Worm (Caenorhabditis elegans) whole organism, early embryonic: ENCODE measurements around the gene his-37.
A peak's percentile ranks its signal among the peaks of the same experiment; 100 is the strongest.

Source experiments
- B0310.2 ChIP-seq: sonication (generic microtip); optimal IDR thresholded peaks from 2 replicates; lab custom pipeline; 2016; ENCODE audit warnings: mild to moderate bottlenecking, missing genetic modification characterization, missing compliant biosample characterization
- F13C5.2 ChIP-seq: sonication (generic microtip); optimal IDR thresholded peaks from 2 replicates; lab custom pipeline; 2017; ENCODE audit warnings: mild to moderate bottlenecking, missing genetic modification characterization, inconsistent platforms, missing compliant biosample characterization
- aly-1 ChIP-seq: sonication (generic microtip); optimal IDR thresholded peaks from 2 replicates; lab custom pipeline; 2016; ENCODE audit warnings: missing genetic modification characterization, missing compliant biosample characterization
- ama-1 ChIP-seq: fragments of 150-350 bp; optimal IDR thresholded peaks from 2 replicates; lab custom pipeline; 2014
- ceh-13 ChIP-seq: fragments of 200-800 bp; sonication (Bioruptor generic); optimal IDR thresholded peaks from 2 replicates; lab custom pipeline; 2018; ENCODE audit warnings: mild to moderate bottlenecking, missing genetic modification characterization, missing compliant biosample characterization
- ceh-36 ChIP-seq: sonication (generic microtip); optimal IDR thresholded peaks from 2 replicates; lab custom pipeline; 2016; ENCODE audit warnings: missing genetic modification characterization, inconsistent platforms, missing compliant biosample characterization
- ets-7 ChIP-seq: sonication (generic microtip); optimal IDR thresholded peaks from 2 replicates; lab custom pipeline; 2016; ENCODE audit warnings: missing genotype, missing genetic modification characterization, missing compliant biosample characterization
- flt-1 ChIP-seq: fragments of 200-800 bp; sonication (Bioruptor generic); IDR thresholded peaks from 2 replicates; pipeline ENCODE4 v1.3.6; 2022; ENCODE audit warnings: missing genetic modification characterization, missing compliant biosample characterization
- hmbx-1 ChIP-seq: sonication (generic microtip); optimal IDR thresholded peaks from 2 replicates; lab custom pipeline; 2016; ENCODE audit warnings: mild to moderate bottlenecking, missing genetic modification characterization, missing compliant biosample characterization
- hmg-4 ChIP-seq: fragments of 200-800 bp; sonication (Bioruptor generic); optimal IDR thresholded peaks from 2 replicates; lab custom pipeline; 2018; ENCODE audit warnings: mild to moderate bottlenecking, missing genetic modification characterization, missing compliant biosample characterization
- hnd-1 ChIP-seq: sonication (generic microtip); optimal IDR thresholded peaks from 2 replicates; lab custom pipeline; 2016; ENCODE audit warnings: missing genetic modification characterization, missing compliant biosample characterization
- pes-1 ChIP-seq: fragments of 200-800 bp; sonication (Bioruptor generic); IDR thresholded peaks from 2 replicates; pipeline ENCODE4 v1.3.6; 2022; ENCODE audit warnings: missing genetic modification reagents, missing genetic modification characterization, missing compliant biosample characterization
- scrt-1 ChIP-seq: fragments of 200-800 bp; sonication (Bioruptor generic); IDR thresholded peaks from 2 replicates; pipeline ENCODE4 v1.3.6; 2022; ENCODE audit warnings: missing genetic modification characterization, missing compliant biosample characterization
- sea-1 ChIP-seq: fragments of 200-800 bp; sonication (Bioruptor generic); conservative IDR thresholded peaks from 2 replicates; pipeline ENCODE4 v1.3.6; 2022; ENCODE audit warnings: missing genetic modification characterization, missing compliant biosample characterization
- tbx-11 ChIP-seq: fragments of 200-800 bp; sonication (Bioruptor generic); IDR thresholded peaks from 2 replicates; pipeline ENCODE4 v1.3.6; 2022; ENCODE audit warnings: missing genetic modification characterization, missing compliant biosample characterization
- tbx-37 ChIP-seq: fragments of 200-800 bp; sonication (Bioruptor generic); conservative IDR thresholded peaks from 2 replicates; pipeline ENCODE4 v1.3.6; 2022; ENCODE audit warnings: missing genetic modification reagents, missing genetic modification characterization, missing compliant biosample characterization
- tra-4 ChIP-seq: sonication (generic microtip); optimal IDR thresholded peaks from 2 replicates; lab custom pipeline; 2017; ENCODE audit warnings: missing genetic modification characterization, missing compliant biosample characterization

The his-37 gene

ce11 chrV:9546860-9547269, at the start of gene his-37:
Gene his-37, plus strand, starts transcription at chrV:9547105.
- TF ChIP-seq F13C5.2 (tag; lab: Kevin White, UChicago) (peak; percentile 41), hmg-4 (GFP tag; lab: Kevin White, UChicago) (peak; percentile 64), tbx-37 (0 out of 2 replicates have a peak, but pooled peaks have one; percentile 34), ceh-36 (no peak), flt-1 (GFP tag; lab: Robert Waterston, UW) (peak; percentile 61), ama-1 (lab: Kevin White, UChicago) (no peak), pes-1 (GFP tag; lab: Robert Waterston, UW) (peak; percentile 53; the same call in 1 of the 2 replicates), tra-4 (tag; lab: Kevin White, UChicago) (peak; percentile 41), B0310.2 (tag; lab: Kevin White, UChicago) (no peak), aly-1 (tag; lab: Kevin White, UChicago) (no peak), hmbx-1 (peak; percentile 16), scrt-1 (GFP tag; lab: Robert Waterston, UW) (no peak)

ce11 chrV:9499295-9499694, 47.6 kb upstream of the his-37 start:
- no peak for TF ChIP-seq tbx-11 (GFP tag; lab: Robert Waterston, UW)
- no peak for TF ChIP-seq tbx-37
- no peak for TF ChIP-seq pes-1 (GFP tag; lab: Robert Waterston, UW)
- no peak for TF ChIP-seq ceh-36
- no peak for TF ChIP-seq scrt-1 (GFP tag; lab: Robert Waterston, UW)

- TF ChIP-seq B0310.2 (tag; lab: Kevin White, UChicago) (no peak), tbx-37 (no peak), tbx-11 (GFP tag; lab: Robert Waterston, UW) (no peak), scrt-1 (GFP tag; lab: Robert Waterston, UW) (no peak), ets-7 (tag; lab: Kevin White, UChicago) (no peak), hmg-4 (GFP tag; lab: Kevin White, UChicago) (no peak), ceh-36 (no peak), pes-1 (GFP tag; lab: Robert Waterston, UW) (no peak), tra-4 (tag; lab: Kevin White, UChicago) (no peak), ama-1 (lab: Kevin White, UChicago) (no peak)
Observed at ce11 chrV:9500826-9501451, 46.0 kb upstream of the his-37 start, which contains the start of gene swt-5. Gene swt-5, plus strand, starts transcription at chrV:9501401.

ce11 chrV:9503152-9503817, 43.6 kb upstream of the his-37 start:
- TF ChIP-seq sea-1 (GFP tag; lab: Robert Waterston, UW), result peak; percentile 96
- TF ChIP-seq scrt-1 (GFP tag; lab: Robert Waterston, UW), result peak; percentile 97
- TF ChIP-seq hnd-1 (tag; lab: Kevin White, UChicago), result peak; percentile 87
- peak; percentile 84 for TF ChIP-seq ceh-13
- peak; percentile 91 for TF ChIP-seq ceh-36
- peak; percentile 92 for TF ChIP-seq tbx-37
- TF ChIP-seq hmg-4 (GFP tag; lab: Kevin White, UChicago), result peak; percentile 96
- peak; percentile 96 for TF ChIP-seq flt-1 (GFP tag; lab: Robert Waterston, UW)
- TF ChIP-seq F13C5.2 (tag; lab: Kevin White, UChicago), result peak; percentile 91
- TF ChIP-seq hmbx-1, result peak; percentile 74
- TF ChIP-seq tbx-11 (GFP tag; lab: Robert Waterston, UW), result peak; percentile 94
- TF ChIP-seq ets-7 (tag; lab: Kevin White, UChicago), result peak; percentile 76
- peak; percentile 75 for TF ChIP-seq tra-4 (tag; lab: Kevin White, UChicago)
- peak; percentile 93 for TF ChIP-seq B0310.2 (tag; lab: Kevin White, UChicago)
- peak; percentile 91 for TF ChIP-seq aly-1 (tag; lab: Kevin White, UChicago)
- TF ChIP-seq pes-1 (GFP tag; lab: Robert Waterston, UW), result no peak; the same call in 1 of the 2 replicates
- TF ChIP-seq ama-1 (lab: Kevin White, UChicago), result no peak

ce11 chrV:9504474-9504960, 42.4 kb upstream of the his-37 start, which contains the start of gene haao-1:
Gene haao-1, plus strand, starts transcription at chrV:9504910.
- TF ChIP-seq hnd-1 (tag; lab: Kevin White, UChicago) (no peak), aly-1 (tag; lab: Kevin White, UChicago) (no peak), flt-1 (GFP tag; lab: Robert Waterston, UW) (no peak), tbx-11 (GFP tag; lab: Robert Waterston, UW) (no peak), scrt-1 (GFP tag; lab: Robert Waterston, UW) (no peak), ama-1 (lab: Kevin White, UChicago) (no peak), B0310.2 (tag; lab: Kevin White, UChicago) (no peak), ceh-36 (no peak), ceh-13 (no peak), hmg-4 (GFP tag; lab: Kevin White, UChicago) (no peak), F13C5.2 (tag; lab: Kevin White, UChicago) (no peak), ets-7 (tag; lab: Kevin White, UChicago) (no peak), sea-1 (GFP tag; lab: Robert Waterston, UW) (no peak), tra-4 (tag; lab: Kevin White, UChicago) (no peak), tbx-37 (no peak), hmbx-1 (no peak), pes-1 (GFP tag; lab: Robert Waterston, UW) (no peak)

ce11 chrV:9506931-9507330, 40.0 kb upstream of the his-37 start:
- TF ChIP-seq scrt-1 (GFP tag; lab: Robert Waterston, UW), result no peak

- TF ChIP-seq ets-7 (tag; lab: Kevin White, UChicago), result no peak
Observed at ce11 chrV:9507742-9508141, 39.2 kb upstream of the his-37 start, which contains the start of gene acs-14. Gene acs-14, plus strand, starts transcription at chrV:9508132.
